Worm (Caenorhabditis elegans): ENCODE data around the gene F42A9.11.

Gene F42A9.11

ce11 chrIV:8625730-8626129 lies 1.7 kb upstream of the F42A9.11 start:
- no peak for TF ChIP-seq ztf-11 (tag; optimal IDR thresholded peaks at IDR 0.05)
- TF ChIP-seq nhr-6 (tag; optimal IDR thresholded peaks at IDR 0.05), result no peak
- TF ChIP-seq ces-1 (GFP tag; optimal IDR thresholded peaks at IDR 0.05), result no peak
- no peak for TF ChIP-seq nhr-237 (tag; optimal IDR thresholded peaks at IDR 0.05)
- TF ChIP-seq R02D3.7 (tag; optimal IDR thresholded peaks at IDR 0.05), result no peak
- no peak for TF ChIP-seq zag-1 (tag; optimal IDR thresholded peaks at IDR 0.05)
- no peak for TF ChIP-seq hlh-11 (tag; optimal IDR thresholded peaks at IDR 0.05)
- TF ChIP-seq daf-8 (GFP tag; IDR thresholded peaks at IDR 0.05), result no peak

- TF ChIP-seq nhr-77 (tag; optimal IDR thresholded peaks at IDR 0.05) (no peak), zfp-2 (tag; optimal IDR thresholded peaks at IDR 0.05) (no peak), ztf-11 (tag; optimal IDR thresholded peaks at IDR 0.05) (no peak), nhr-111 (GFP tag; optimal IDR thresholded peaks at IDR 0.05) (no peak), ceh-28 (tag; optimal IDR thresholded peaks at IDR 0.05) (no peak), T20F7.1 (GFP tag; optimal IDR thresholded peaks at IDR 0.05) (no peak), fos-1 (tag; optimal IDR thresholded peaks at IDR 0.05) (no peak), lin-38 (GFP tag; IDR thresholded peaks at IDR 0.05) (no peak), egl-27 (tag; optimal IDR thresholded peaks at IDR 0.05) (no peak), dve-1 (tag; optimal IDR thresholded peaks at IDR 0.05; ENCODE audit: insufficient read depth) (no peak), daf-16 (GFP tag; optimal IDR thresholded peaks at IDR 0.05) (no peak), daf-16 (tag; optimal IDR thresholded peaks at IDR 0.05) (no peak), saeg-2 (GFP tag; IDR thresholded peaks at IDR 0.05) (no peak), unc-39 (tag; optimal IDR thresholded peaks at IDR 0.05) (no peak), lin-39 (tag; optimal IDR thresholded peaks at IDR 0.05) (no peak), ceh-62 (tag; optimal IDR thresholded peaks at IDR 0.05) (no peak), spr-1 (tag; optimal IDR thresholded peaks at IDR 0.05) (no peak), lim-7 (GFP tag; IDR thresholded peaks at IDR 0.05) (no peak), skn-1 (tag; optimal IDR thresholded peaks at IDR 0.05) (no peak), set-16 (GFP tag; IDR thresholded peaks at IDR 0.05) (no peak), lsy-2 (tag; optimal IDR thresholded peaks at IDR 0.05) (no peak), F49E8.2 (tag; optimal IDR thresholded peaks at IDR 0.05; ENCODE audit: borderline replicate concordance) (no peak), Y75B8A.6 (GFP tag; IDR thresholded peaks at IDR 0.05) (no peak), pha-4 (GFP tag; IDR thresholded peaks at IDR 0.05) (0 out of 2 replicates have a peak, but pooled peaks have one; percentile 8), pha-4 (tag; optimal IDR thresholded peaks at IDR 0.05) (no peak), F37D6.2 (tag; optimal IDR thresholded peaks at IDR 0.05) (no peak), hmg-1.1 (GFP tag; IDR thresholded peaks at IDR 0.05) (no peak), hlh-11 (tag; optimal IDR thresholded peaks at IDR 0.05) (no peak), unc-130 (GFP tag; optimal IDR thresholded peaks at IDR 0.05) (no peak), T26A8.4 (GFP tag; IDR thresholded peaks at IDR 0.05) (peak; percentile 70; the same call in 1 of the 2 replicates), lin-13 (GFP tag; optimal IDR thresholded peaks at IDR 0.05) (no peak), madf-9 (GFP tag; conservative IDR thresholded peaks at IDR 0.05) (no peak), daf-19 (GFP tag; conservative IDR thresholded peaks at IDR 0.05) (no peak), nhr-10 (tag; optimal IDR thresholded peaks at IDR 0.05) (no peak), egl-43 (GFP tag; IDR thresholded peaks at IDR 0.05) (0 out of 2 replicates have a peak, but pooled peaks have one; percentile 24), aha-1 (tag) (peak; percentile 8), ceh-20 (GFP tag; IDR thresholded peaks at IDR 0.05) (no peak), ztf-7 (tag; optimal IDR thresholded peaks at IDR 0.05) (no peak), ceh-32 (tag; optimal IDR thresholded peaks at IDR 0.05; ENCODE audit: poor library complexity) (no peak), hif-1 (tag; optimal IDR thresholded peaks at IDR 0.05) (peak in 1 of 2 experiments; percentile 4), jun-1 (tag; optimal IDR thresholded peaks at IDR 0.05) (no peak), F10B5.3 (tag; optimal IDR thresholded peaks at IDR 0.05) (no peak), tra-1 (GFP tag; IDR thresholded peaks at IDR 0.05) (no peak), dpl-1 (GFP tag; optimal IDR thresholded peaks at IDR 0.05) (no peak), lir-3 (tag; optimal IDR thresholded peaks at IDR 0.05) (no peak), ama-1 (optimal IDR thresholded peaks at IDR 0.05) (no peak)
These were observed 1.1 kb upstream of the F42A9.11 start for ce11 chrIV:8626294-8626693.
